Worm (Caenorhabditis elegans): ENCODE results near the gene F15H10.10.

F15H10.10 gene

ce11 chrV:10416925-10417324 lies at the start of gene F15H10.10:
F15H10.10 (minus strand) TSS chrV:10417025.
- no peak for TF ChIP-seq unc-62 (GFP tag; optimal IDR thresholded peaks at IDR 0.05)

- TF ChIP-seq unc-62 (GFP tag; optimal IDR thresholded peaks at IDR 0.05) = no peak
Measured at ce11 chrV:10465478-10465877, 48.7 kb upstream of the F15H10.10 start.

DNA sequence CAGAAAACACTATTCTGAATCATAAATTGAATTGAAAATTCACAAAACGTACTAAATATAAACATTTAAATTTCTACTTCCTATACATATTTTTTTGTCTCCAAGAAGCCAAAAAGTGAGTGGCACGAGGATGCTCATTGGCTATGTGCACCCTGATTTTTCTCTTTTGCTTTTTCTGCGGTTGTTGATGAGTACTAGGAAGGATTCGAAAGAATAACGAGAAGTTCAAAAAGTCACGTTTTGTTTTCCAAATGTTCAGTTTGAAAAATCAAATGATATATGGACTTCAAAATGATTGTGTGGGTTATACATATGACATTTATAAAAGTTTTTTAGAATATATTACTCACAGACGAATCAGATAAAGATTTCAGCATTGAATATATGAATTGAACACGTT lies 47.9 kb upstream of the F15H10.10 start:
- TF ChIP-seq unc-62 (GFP tag; optimal IDR thresholded peaks at IDR 0.05) = no peak

DNA sequence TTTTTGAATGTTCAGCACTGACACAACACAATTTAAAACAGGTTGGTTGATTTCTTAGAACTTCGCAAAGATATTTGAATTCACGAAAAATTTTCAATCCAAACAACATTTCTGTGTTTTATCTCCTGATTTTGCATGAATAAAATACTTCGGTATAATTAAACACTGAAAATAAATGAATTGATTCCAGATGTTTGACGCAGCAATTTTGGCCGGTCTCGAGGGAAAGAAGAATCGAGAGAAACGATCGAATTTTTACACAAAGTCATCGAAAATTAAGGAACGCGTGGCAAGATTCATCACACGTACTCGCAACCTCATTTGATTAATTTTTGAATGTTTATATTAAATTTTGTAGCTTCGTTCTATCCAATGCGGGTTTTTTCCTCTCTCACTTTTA lies 47.3 kb upstream of the F15H10.10 start:
- TF ChIP-seq unc-62 (GFP tag; optimal IDR thresholded peaks at IDR 0.05) = no peak

DNA sequence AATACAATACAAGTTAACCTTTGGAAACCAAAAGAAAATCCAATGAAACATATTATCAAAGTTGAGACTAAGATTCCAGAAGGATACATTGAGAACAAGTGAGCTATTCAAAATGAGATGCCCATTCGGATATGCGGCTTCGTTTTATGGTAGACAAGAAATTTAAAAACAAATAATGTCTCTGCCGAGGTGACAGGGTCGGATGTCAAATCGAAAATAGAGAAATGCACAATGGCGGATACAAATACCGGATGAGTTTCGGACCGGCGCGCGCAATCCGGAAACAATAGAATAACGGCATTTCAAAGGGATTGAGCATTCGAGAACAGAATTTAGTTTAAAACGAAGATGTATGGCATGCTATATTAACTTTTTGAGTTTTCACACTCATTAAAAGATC lies 46.5 kb upstream of the F15H10.10 start, which contains the start of gene F22E12.3:
Gene F22E12.3, minus strand, starts transcription at position 101 of the 400 bp plus-strand sequence.
- TF ChIP-seq unc-62 (GFP tag; optimal IDR thresholded peaks at IDR 0.05) = no peak

DNA sequence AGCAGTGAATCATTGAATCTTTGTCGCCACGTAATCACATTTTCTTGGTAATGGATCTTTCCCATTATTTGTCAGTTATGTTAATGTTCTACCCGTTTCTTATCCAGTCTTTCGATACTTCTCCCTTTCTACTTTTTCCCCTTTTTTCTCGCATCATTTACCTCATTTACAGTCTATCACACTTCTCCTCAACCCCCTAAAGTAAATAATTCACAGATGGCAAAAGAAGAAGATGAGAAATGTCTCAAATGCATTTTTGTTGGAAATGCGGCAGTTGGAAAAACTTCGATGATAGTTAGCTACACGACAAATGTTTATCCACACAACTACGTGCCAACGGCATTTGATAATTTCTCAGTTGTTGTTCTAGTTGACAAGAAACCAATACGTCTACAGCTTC lies 45.2 kb upstream of the F15H10.10 start, which contains the start of gene chw-1:
Gene chw-1, plus strand, starts transcription at position 217 of the 400 bp plus-strand sequence.
- TF ChIP-seq unc-62 (GFP tag; optimal IDR thresholded peaks at IDR 0.05) = no peak

DNA sequence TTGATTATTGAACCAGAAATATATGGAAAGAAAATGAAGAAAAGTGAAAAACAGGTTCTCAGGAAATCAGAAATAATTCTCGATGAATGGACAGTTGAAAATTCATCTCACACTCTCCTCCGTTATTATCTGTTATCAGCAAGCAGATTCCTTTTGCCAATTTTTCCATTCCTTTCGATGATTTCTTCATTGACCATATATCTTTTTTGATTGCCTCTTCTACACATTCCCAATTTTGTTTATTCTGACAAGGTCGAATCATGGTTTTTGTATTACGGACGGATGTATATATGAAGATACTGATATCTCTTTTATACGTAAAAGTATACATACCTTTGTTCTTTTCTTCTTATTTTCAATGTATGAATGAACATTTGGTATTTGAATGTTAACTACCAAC lies 43.9 kb upstream of the F15H10.10 start:
- TF ChIP-seq unc-62 (GFP tag; optimal IDR thresholded peaks at IDR 0.05) = no peak

DNA sequence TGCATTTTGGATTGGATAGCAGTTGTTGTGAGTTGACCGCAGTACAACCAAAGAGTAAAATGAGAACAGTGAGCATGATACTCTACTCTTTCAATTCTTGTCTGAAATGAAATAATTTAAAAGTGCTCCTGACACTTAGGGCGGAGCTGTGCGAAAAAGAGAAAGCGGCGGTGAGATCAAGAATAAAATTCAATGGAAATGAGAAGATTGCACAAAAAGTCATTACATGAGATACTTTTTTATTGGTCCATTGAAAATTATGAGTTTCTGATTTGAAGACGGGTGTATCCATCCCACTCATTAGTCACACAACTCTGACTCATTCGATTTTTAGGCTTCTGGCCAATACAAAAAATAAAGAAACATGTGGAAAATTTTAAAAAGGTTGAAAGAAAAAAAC lies 40.4 kb upstream of the F15H10.10 start, which contains the start of gene F22E12.1:
Gene F22E12.1, minus strand, starts transcription at position 101 of the 400 bp plus-strand sequence.
- TF ChIP-seq unc-62 (GFP tag; optimal IDR thresholded peaks at IDR 0.05) = no peak

ce11 chrV:10453466-10453865 lies 36.6 kb upstream of the F15H10.10 start, which contains the start of gene Y32F6A.5:
Y32F6A.5 (minus strand) TSS chrV:10453605.
- TF ChIP-seq unc-62 (GFP tag; optimal IDR thresholded peaks at IDR 0.05) = no peak

- TF ChIP-seq unc-62 (GFP tag; optimal IDR thresholded peaks at IDR 0.05) = no peak
Measured at ce11 chrV:10441135-10442024, 24.6 kb upstream of the F15H10.10 start, which contains the start of gene pap-1. pap-1 (plus strand) TSS chrV:10441974.

DNA sequence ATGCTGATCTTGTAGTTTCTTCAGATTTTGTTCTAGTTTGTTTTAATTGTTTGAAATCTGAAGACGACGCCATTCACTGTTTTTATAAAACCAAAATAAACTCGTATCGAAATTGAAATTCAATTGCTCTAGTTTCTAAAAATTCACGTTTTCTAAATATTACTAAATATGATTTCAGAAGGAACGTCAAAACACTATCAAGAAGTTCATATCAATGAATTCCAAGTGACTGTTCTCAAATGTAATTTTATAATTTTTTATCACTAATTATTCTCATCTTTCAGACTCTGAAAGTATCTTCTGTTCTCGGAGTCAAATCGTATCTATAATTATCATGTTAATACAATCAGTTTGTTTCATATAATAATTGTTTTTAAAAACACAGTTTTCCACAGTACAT lies 23.9 kb upstream of the F15H10.10 start, which contains the start of gene snf-10:
Gene snf-10, minus strand, starts transcription at position 101 of the 400 bp plus-strand sequence.
- TF ChIP-seq unc-62 (GFP tag; optimal IDR thresholded peaks at IDR 0.05) = no peak

DNA sequence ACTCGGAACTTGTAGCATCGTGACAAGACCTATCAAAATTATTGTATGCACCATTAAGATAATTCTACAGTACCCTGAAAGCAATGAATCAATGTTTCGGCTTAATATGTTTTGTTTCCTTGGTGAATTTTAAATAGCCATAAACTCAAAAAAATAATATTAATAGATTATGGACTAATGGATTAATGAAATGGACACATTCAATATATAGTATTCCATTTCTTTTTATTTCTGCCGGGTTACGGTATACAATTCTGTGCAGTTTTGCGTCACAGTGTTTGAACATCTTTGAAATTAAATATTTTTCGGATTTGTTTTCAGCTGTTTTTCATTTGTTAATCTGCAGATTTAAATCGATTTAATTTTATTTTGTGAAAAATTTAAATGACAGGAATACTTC lies 19.8 kb upstream of the F15H10.10 start, which contains the start of gene set-22:
Gene set-22, plus strand, starts transcription at position 301 of the 400 bp plus-strand sequence.
- no peak for TF ChIP-seq unc-62 (GFP tag; optimal IDR thresholded peaks at IDR 0.05)

ce11 chrV:10435198-10435597 lies 18.4 kb upstream of the F15H10.10 start:
- no peak for TF ChIP-seq unc-62 (GFP tag; optimal IDR thresholded peaks at IDR 0.05)

- TF ChIP-seq unc-62 (GFP tag; optimal IDR thresholded peaks at IDR 0.05) = no peak
Measured at ce11 chrV:10433721-10434120, 16.9 kb upstream of the F15H10.10 start, which contains the start of gene Y32F6A.4. Y32F6A.4 (minus strand) TSS chrV:10434067.

DNA sequence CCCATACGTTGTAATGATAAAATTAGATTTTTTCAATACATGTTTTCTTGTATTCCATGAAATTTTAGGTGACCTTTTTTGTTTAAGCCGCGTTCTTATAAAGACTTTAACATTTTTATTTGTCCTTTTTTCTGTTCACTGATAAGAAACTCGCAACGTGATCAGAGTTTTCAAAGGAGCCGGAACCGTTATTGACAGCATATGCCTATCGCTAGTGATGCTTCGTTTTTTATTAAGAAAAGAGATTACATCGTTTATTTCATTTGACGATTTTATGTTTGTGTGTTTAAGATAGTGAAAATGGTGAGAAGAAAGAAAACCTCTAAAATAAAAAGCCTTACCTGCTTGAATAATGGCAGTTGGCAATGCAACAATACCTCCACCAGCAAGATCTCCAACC lies 15.8 kb upstream of the F15H10.10 start:
- no peak for TF ChIP-seq unc-62 (GFP tag; optimal IDR thresholded peaks at IDR 0.05)

ce11 chrV:10428608-10429007 lies 11.8 kb upstream of the F15H10.10 start, which contains the start of gene tag-314:
tag-314 (minus strand) TSS chrV:10428708.
- no peak for TF ChIP-seq unc-62 (GFP tag; optimal IDR thresholded peaks at IDR 0.05)

ce11 chrV:10426253-10426652 lies 9.4 kb upstream of the F15H10.10 start, which contains the start of gene apc-10:
apc-10 (minus strand) TSS chrV:10426353.
- no peak for TF ChIP-seq unc-62 (GFP tag; optimal IDR thresholded peaks at IDR 0.05)
